Fruit fly (Drosophila melanogaster) whole organism, embryonic: ENCODE measurements around the gene Tep4.

Experiments
- BEAF-32 ChIP-seq: fragments of 200-800 bp; sonication (Bioruptor generic); optimal IDR thresholded peaks from 3 replicates; lab custom pipeline; 2017; ENCODE audit warnings: missing biosample characterization, missing genetic modification characterization, mild to moderate bottlenecking, moderate library complexity, missing genetic modification reagents
- Bdp1 ChIP-seq: fragments of 200-800 bp; sonication (Bioruptor generic); optimal IDR thresholded peaks from 3 replicates; lab custom pipeline; 2016; ENCODE audit warnings: missing biosample characterization, missing genetic modification characterization
- Blimp-1 ChIP-seq: fragments of 200-800 bp; sonication (Bioruptor generic); optimal IDR thresholded peaks from 3 replicates; lab custom pipeline; 2018; ENCODE audit warnings: missing biosample characterization, missing genetic modification characterization, mild to moderate bottlenecking, moderate library complexity, missing genetic modification reagents
- CG1024 ChIP-seq: fragments of 200-800 bp; sonication (Bioruptor generic); IDR thresholded peaks from 2 replicates; pipeline ENCODE4 v1.3.6; 2022; ENCODE audit warnings: missing biosample characterization, missing genetic modification characterization
- CG10431 ChIP-seq: fragments of 200-800 bp; sonication (Bioruptor generic); optimal IDR thresholded peaks from 3 replicates; lab custom pipeline; 2018; ENCODE audit warnings: missing biosample characterization, mild to moderate bottlenecking, missing genetic modification characterization
- CG10959 ChIP-seq: fragments of 200-800 bp; sonication (Bioruptor generic); IDR thresholded peaks from 2 replicates; pipeline ENCODE4 v1.3.6; 2022; ENCODE audit warnings: missing biosample characterization, missing genetic modification characterization
- CG11695 ChIP-seq: fragments of 200-800 bp; sonication (Bioruptor generic); IDR thresholded peaks from 3 replicates; pipeline ENCODE4 v1.3.6; 2022; ENCODE audit warnings: missing biosample characterization, missing genetic modification characterization
- CG11696 ChIP-seq: fragments of 200-800 bp; sonication (Bioruptor generic); IDR thresholded peaks from 2 replicates; pipeline ENCODE4 v1.3.6; 2022; ENCODE audit warnings: missing biosample characterization, missing genetic modification characterization
- CG12236 ChIP-seq: fragments of 200-800 bp; sonication (Bioruptor generic); optimal IDR thresholded peaks from 2 replicates; lab custom pipeline; 2016; ENCODE audit warnings: missing biosample characterization, missing genetic modification characterization
- CG12769 ChIP-seq: fragments of 200-800 bp; sonication (Bioruptor generic); optimal IDR thresholded peaks from 2 replicates; lab custom pipeline; 2019; ENCODE audit warnings: missing biosample characterization, mild to moderate bottlenecking, missing genetic modification characterization, moderate library complexity
- CG17568 ChIP-seq: fragments of 200-800 bp; sonication (Bioruptor generic); optimal IDR thresholded peaks from 2 replicates; lab custom pipeline; 2018; ENCODE audit warnings: missing biosample characterization, mild to moderate bottlenecking, missing genetic modification characterization, moderate library complexity
- CG18011 ChIP-seq: fragments of 200-800 bp; sonication (Bioruptor generic); optimal IDR thresholded peaks from 2 replicates; lab custom pipeline; 2017; ENCODE audit warnings: missing biosample characterization, missing genetic modification characterization, mild to moderate bottlenecking, moderate library complexity, missing genotype
- CG30403 ChIP-seq: fragments of 200-800 bp; sonication (Bioruptor generic); optimal IDR thresholded peaks from 3 replicates; lab custom pipeline; 2016; ENCODE audit warnings: missing biosample characterization, missing genetic modification characterization
- CG3065 ChIP-seq: fragments of 200-800 bp; sonication (Bioruptor generic); optimal IDR thresholded peaks from 2 replicates; lab custom pipeline; 2016; ENCODE audit warnings: missing biosample characterization, missing genetic modification characterization
- CG34376 ChIP-seq: fragments of 200-800 bp; sonication (Bioruptor generic); optimal IDR thresholded peaks from 2 replicates; lab custom pipeline; 2018; ENCODE audit warnings: missing biosample characterization, mild to moderate bottlenecking, missing genetic modification characterization
- CG4282 ChIP-seq: fragments of 200-800 bp; sonication (Bioruptor generic); optimal IDR thresholded peaks from 2 replicates; lab custom pipeline; 2016; ENCODE audit warnings: missing biosample characterization, missing genetic modification characterization
- CG4328 ChIP-seq: fragments of 200-800 bp; sonication (Bioruptor generic); optimal IDR thresholded peaks from 3 replicates; lab custom pipeline; 2017; ENCODE audit warnings: missing biosample characterization, missing genetic modification reagents, missing genetic modification characterization
- CG6813 ChIP-seq: fragments of 200-800 bp; sonication (Bioruptor generic); optimal IDR thresholded peaks from 2 replicates; lab custom pipeline; 2017; ENCODE audit warnings: missing biosample characterization, missing genetic modification characterization, mild to moderate bottlenecking, moderate library complexity, missing genetic modification reagents
- CG7786 ChIP-seq: fragments of 200-800 bp; sonication (Bioruptor generic); optimal IDR thresholded peaks from 2 replicates; lab custom pipeline; 2016; ENCODE audit warnings: missing biosample characterization, missing genetic modification characterization
- CG8089 ChIP-seq: fragments of 200-800 bp; sonication (Bioruptor generic); optimal IDR thresholded peaks from 3 replicates; lab custom pipeline; 2016; ENCODE audit warnings: missing biosample characterization, missing genetic modification characterization
- CG8290 ChIP-seq, 3 experiments: fragments of 200-800 bp; sonication (Bioruptor generic); optimal IDR thresholded peaks; 2 replicates each; lab custom pipeline; 2016 to 2019; ENCODE audit warnings: missing biosample characterization in 3 of 3, missing genetic modification characterization in 3 of 3, mild to moderate bottlenecking in 2 of 3, moderate library complexity in 1 of 3
- CG9797 ChIP-seq: fragments of 200-800 bp; sonication (Bioruptor generic); optimal IDR thresholded peaks from 3 replicates; lab custom pipeline; 2018; ENCODE audit warnings: missing biosample characterization, mild to moderate bottlenecking, missing genetic modification characterization
- Camta ChIP-seq: fragments of 200-800 bp; sonication (Bioruptor generic); optimal IDR thresholded peaks from 2 replicates; lab custom pipeline; 2016; ENCODE audit warnings: missing biosample characterization, missing genetic modification characterization
- D19A ChIP-seq: fragments of 200-800 bp; optimal IDR thresholded peaks from 3 replicates; lab custom pipeline; 2019; ENCODE audit warnings: missing biosample characterization, mild to moderate bottlenecking, missing genetic modification characterization, moderate library complexity
- Fer1 ChIP-seq: fragments of 200-800 bp; sonication (Bioruptor generic); optimal IDR thresholded peaks from 2 replicates; lab custom pipeline; 2017; ENCODE audit warnings: missing biosample characterization, mild to moderate bottlenecking, missing genetic modification characterization
- HHEX ChIP-seq: fragments of 200-800 bp; sonication (Bioruptor generic); optimal IDR thresholded peaks from 3 replicates; lab custom pipeline; 2017; ENCODE audit warnings: missing biosample characterization, mild to moderate bottlenecking, missing genetic modification characterization, missing genetic modification reagents
- Nf-YA ChIP-seq: fragments of 200-800 bp; sonication (Bioruptor generic); IDR thresholded peaks from 2 replicates; pipeline ENCODE4 v1.3.6; 2022; ENCODE audit warnings: missing biosample characterization, missing genetic modification characterization
- Optix ChIP-seq: fragments of 200-800 bp; sonication (Bioruptor generic); IDR thresholded peaks from 3 replicates; pipeline ENCODE4 v1.3.6; 2022; ENCODE audit warnings: missing biosample characterization, missing genetic modification characterization
- Scr ChIP-seq: fragments of 200-800 bp; sonication (Bioruptor generic); IDR thresholded peaks from 2 replicates; pipeline ENCODE4 v1.3.6; 2022; ENCODE audit warnings: missing biosample characterization, missing genetic modification characterization; ENCODE audit not compliant: partially characterized antibody
- az2 ChIP-seq: fragments of 200-800 bp; sonication (Bioruptor generic); optimal IDR thresholded peaks from 3 replicates; lab custom pipeline; 2016; ENCODE audit warnings: missing biosample characterization, missing genetic modification characterization
- caup ChIP-seq: fragments of 200-800 bp; sonication (Bioruptor generic); optimal IDR thresholded peaks from 3 replicates; lab custom pipeline; 2017; ENCODE audit warnings: missing biosample characterization, mild to moderate bottlenecking, missing genetic modification characterization, moderate library complexity; ENCODE audit not compliant: severe bottlenecking
- dysf ChIP-seq: fragments of 200-800 bp; sonication (Bioruptor generic); IDR thresholded peaks from 3 replicates; pipeline ENCODE4 v1.3.6; 2022; ENCODE audit warnings: missing biosample characterization, missing genetic modification characterization
- hbn ChIP-seq: fragments of 200-800 bp; sonication (Bioruptor generic); IDR thresholded peaks from 2 replicates; pipeline ENCODE4 v1.3.6; 2022; ENCODE audit warnings: missing biosample characterization, missing genetic modification characterization; ENCODE audit not compliant: partially characterized antibody
- kah ChIP-seq: fragments of 200-800 bp; sonication (Bioruptor generic); optimal IDR thresholded peaks from 2 replicates; lab custom pipeline; 2018; ENCODE audit warnings: missing biosample characterization, mild to moderate bottlenecking, missing genetic modification characterization
- kay ChIP-seq: fragments of 200-800 bp; sonication (Bioruptor generic); optimal IDR thresholded peaks from 2 replicates; lab custom pipeline; 2016; ENCODE audit warnings: missing biosample characterization, missing genetic modification characterization
- lab ChIP-seq: fragments of 200-800 bp; sonication (Bioruptor generic); optimal IDR thresholded peaks from 3 replicates; lab custom pipeline; 2017; ENCODE audit warnings: missing biosample characterization, missing genetic modification characterization, mild to moderate bottlenecking, moderate library complexity, missing genetic modification reagents
- lola ChIP-seq, 3 experiments: fragments of >200 bp in 2 of 3; fragments of 200-800 bp in 1 of 3; sonication (Bioruptor generic) in 1 of 3; optimal IDR thresholded peaks; 2 replicates each; lab custom pipeline; 2017 to 2019; ENCODE audit warnings: missing biosample characterization in 3 of 3, missing genetic modification characterization in 3 of 3, mild to moderate bottlenecking in 1 of 3, moderate library complexity in 1 of 3
- luna ChIP-seq: fragments of 200-800 bp; sonication (Bioruptor generic); optimal IDR thresholded peaks from 2 replicates; lab custom pipeline; 2016; ENCODE audit warnings: missing biosample characterization, missing genetic modification characterization
- oc ChIP-seq: fragments of 200-800 bp; sonication (Bioruptor generic); optimal IDR thresholded peaks from 2 replicates; lab custom pipeline; 2018; ENCODE audit warnings: missing biosample characterization, mild to moderate bottlenecking, missing genetic modification characterization, moderate library complexity
- prd ChIP-seq, 3 experiments: fragments of >200 bp in 2 of 3; fragments of 200-800 bp in 1 of 3; sonication (Bioruptor generic) in 1 of 3; optimal IDR thresholded peaks in 2 of 3; IDR thresholded peaks in 1 of 3; 2 replicates in 2 of 3; 3 replicates in 1 of 3; pipeline versions ENCODE4 v1.3.6 to Lab custom; 2017 to 2022; ENCODE audit warnings: missing biosample characterization in 1 of 3, missing genetic modification characterization in 1 of 3
- row ChIP-seq: fragments of 200-800 bp; sonication (Bioruptor generic); IDR thresholded peaks from 3 replicates; pipeline ENCODE4 v1.3.6; 2022; ENCODE audit warnings: missing biosample characterization, missing genetic modification characterization
- sens ChIP-seq: fragments of 200-800 bp; sonication (Bioruptor generic); peaks from one replicate; lab custom pipeline; 2016; ENCODE audit warnings: missing biosample characterization, missing genetic modification characterization
- slp2 ChIP-seq: fragments of 200-800 bp; sonication (Bioruptor generic); optimal IDR thresholded peaks from 2 replicates; lab custom pipeline; 2016; ENCODE audit warnings: missing biosample characterization, missing genetic modification characterization
- tio ChIP-seq: fragments of 200-800 bp; sonication (Bioruptor generic); optimal IDR thresholded peaks from 2 replicates; lab custom pipeline; 2017; ENCODE audit warnings: missing biosample characterization, missing genetic modification characterization, inconsistent platforms
- tll ChIP-seq, 2 experiments: fragments of 200-800 bp in 1 of 2; fragments of >200 bp in 1 of 2; sonication (Bioruptor generic) in 1 of 2; optimal IDR thresholded peaks; 2 replicates each; lab custom pipeline; 2017 to 2019; ENCODE audit warnings: missing biosample characterization in 2 of 2, missing genetic modification characterization in 2 of 2, mild to moderate bottlenecking in 1 of 2, moderate library complexity in 1 of 2
- wdn ChIP-seq: fragments of 200-800 bp; sonication (Bioruptor generic); IDR thresholded peaks from 2 replicates; pipeline ENCODE4 v1.3.6; 2022; ENCODE audit warnings: missing biosample characterization, missing genetic modification characterization
- zen2 ChIP-seq: fragments of 200-800 bp; sonication (Bioruptor generic); IDR thresholded peaks from 3 replicates; pipeline ENCODE4 v1.3.6; 2022; ENCODE audit warnings: missing biosample characterization, missing genetic modification characterization; ENCODE audit not compliant: partially characterized antibody

Gene Tep4

DNA sequence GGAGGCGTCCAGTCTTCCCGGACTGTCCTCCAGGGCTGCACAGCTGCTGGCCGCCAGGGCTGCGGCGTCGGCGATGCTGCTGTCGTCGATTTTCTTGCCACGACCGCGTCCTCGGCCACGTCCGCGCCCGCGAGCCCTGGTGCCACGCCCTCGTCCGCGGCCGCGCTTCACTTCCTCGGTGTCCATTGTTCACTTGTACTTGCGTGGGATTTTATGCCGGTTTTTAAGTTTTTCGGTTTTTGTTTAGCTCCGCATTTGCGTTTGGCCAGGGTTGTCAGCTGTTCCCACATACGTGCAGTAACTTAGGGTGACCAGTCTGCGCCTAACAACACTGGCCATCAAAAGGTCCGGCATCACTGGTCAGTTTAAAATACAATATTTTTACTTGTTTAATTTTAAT is 33.9 kb downstream of the Tep4 start, which contains the start of gene Hakai (continued):
- TF ChIP-seq kah (GFP tag; lab: Kevin White, UChicago) (peak; percentile 5), Bdp1 (peak; percentile 58), hbn (GFP tag; lab: Robert Waterston, UW) (0 out of 2 replicates have a peak, but pooled peaks have one; percentile 44), CG10431 (GFP tag; lab: Kevin White, UChicago) (no peak), CG3065 (GFP tag; lab: Kevin White, UChicago) (peak; percentile 23), CG12769 (tag; lab: Kevin White, UChicago) (no peak), tio (GFP tag; lab: Kevin White, UChicago) (no peak)

DNA sequence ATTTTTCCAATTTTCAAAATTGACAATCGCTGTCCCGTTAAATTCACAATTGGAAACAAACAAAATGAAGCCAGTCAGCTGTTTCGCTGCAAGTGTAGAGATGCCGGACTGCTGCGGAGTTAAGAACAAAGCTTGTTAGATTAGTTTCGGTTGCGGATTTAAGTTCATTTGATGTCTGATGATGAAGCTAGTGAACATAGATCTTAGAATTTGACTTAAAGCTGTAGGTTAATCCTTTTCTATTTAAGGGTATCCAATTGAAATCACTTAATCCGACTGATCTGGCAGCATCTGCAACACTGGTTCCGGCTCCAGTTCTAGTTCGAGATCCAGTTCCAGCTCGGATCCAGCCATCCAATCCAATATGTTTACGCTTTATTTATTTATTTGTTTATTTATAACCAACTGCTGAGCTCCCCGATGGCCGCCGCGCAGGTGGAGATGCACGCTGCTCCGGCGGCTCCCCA is 35.7 kb downstream of the Tep4 start, which contains the start of the genes PCNA2 and CG10366:
TSS of gene PCNA2 (minus strand) at position 65 of the 467 bp plus-strand sequence.
TSS of gene CG10366 (plus strand) at position 310 of the 467 bp plus-strand sequence.
- peak; percentile 35 for TF ChIP-seq Blimp-1 (GFP tag; lab: Kevin White, UChicago)
- peak; percentile 60 for TF ChIP-seq CG18011 (GFP tag; lab: Kevin White, UChicago)
- no peak for TF ChIP-seq oc
- TF ChIP-seq CG17568, result no peak
- TF ChIP-seq zen2 (GFP tag; lab: Robert Waterston, UW), result no peak
- TF ChIP-seq CG7786 (GFP tag; lab: Kevin White, UChicago), result peak; percentile 80
- TF ChIP-seq caup (GFP tag; lab: Kevin White, UChicago), result peak; percentile 35
- TF ChIP-seq slp2, result peak; percentile 64
- TF ChIP-seq row (GFP tag; lab: Robert Waterston, UW), result peak; percentile 85
- TF ChIP-seq CG30403, result peak; percentile 81
- peak; percentile 51 for TF ChIP-seq Camta (GFP tag; lab: Kevin White, UChicago)
- TF ChIP-seq sens (GFP tag; lab: Kevin White, UChicago), result peak; percentile 94
- peak; percentile 6 for TF ChIP-seq D19A (tag; lab: Kevin White, UChicago)
- peak in 1 of 2 experiments; percentile 17 for TF ChIP-seq tll (GFP tag; optimal IDR thresholded peaks at IDR 0.05; lab: Kevin White, UChicago)
- TF ChIP-seq CG6813 (GFP tag; lab: Kevin White, UChicago), result no peak
- peak; percentile 57 for TF ChIP-seq Scr
- TF ChIP-seq kay (GFP tag; lab: Kevin White, UChicago), result peak; percentile 49
- peak in 1 of 3 experiments; percentile 60 for TF ChIP-seq lola (GFP tag; optimal IDR thresholded peaks at IDR 0.05; lab: Kevin White, UChicago)
- no peak for TF ChIP-seq CG1024 (GFP tag; lab: Robert Waterston, UW)
- TF ChIP-seq CG4282 (GFP tag; lab: Kevin White, UChicago), result peak; percentile 57
- TF ChIP-seq CG12236 (GFP tag; lab: Kevin White, UChicago), result peak; percentile 48
- peak; percentile 69 for TF ChIP-seq lab (GFP tag; lab: Kevin White, UChicago)
- no peak for TF ChIP-seq Optix (GFP tag; lab: Robert Waterston, UW)
- TF ChIP-seq az2 (GFP tag; lab: Kevin White, UChicago), result peak; percentile 73
- TF ChIP-seq HHEX (GFP tag; lab: Kevin White, UChicago), result peak; percentile 54
- peak; percentile 66 for TF ChIP-seq wdn (GFP tag; lab: Robert Waterston, UW)
- TF ChIP-seq prd (optimal IDR thresholded peaks at IDR 0.05; lab: Kevin White, UChicago), result no peak
- peak; percentile 67 for TF ChIP-seq prd (GFP tag; IDR thresholded peaks at IDR 0.05; lab: Robert Waterston, UW)
- no peak for TF ChIP-seq CG11696 (GFP tag; lab: Robert Waterston, UW)
- TF ChIP-seq CG8089, result peak; percentile 62
- TF ChIP-seq CG34376 (GFP tag; lab: Kevin White, UChicago), result peak; percentile 70
- peak; percentile 61 for TF ChIP-seq luna (GFP tag; lab: Kevin White, UChicago)
- TF ChIP-seq dysf, result peak; percentile 44; the same call in 2 of the 3 replicates
- TF ChIP-seq CG9797 (GFP tag; lab: Kevin White, UChicago), result peak; percentile 43
- TF ChIP-seq Fer1, result peak; percentile 64
- peak; percentile 78 for TF ChIP-seq CG8290 (GFP tag; optimal IDR thresholded peaks at IDR 0.05; lab: Kevin White, UChicago)
- peak; percentile 60 to 76 for TF ChIP-seq CG8290 (tag; optimal IDR thresholded peaks at IDR 0.05; lab: Kevin White, UChicago)
- no peak for TF ChIP-seq CG10959 (GFP tag; lab: Robert Waterston, UW)
- peak; percentile 47 for TF ChIP-seq BEAF-32
- no peak for TF ChIP-seq Nf-YA
- peak; percentile 50 for TF ChIP-seq CG4328
- TF ChIP-seq CG11695 (GFP tag; lab: Robert Waterston, UW), result no peak; the same call in 2 of the 3 replicates
